Worm (Caenorhabditis elegans) whole organism, midembryonic: ENCODE results near the gene tnt-4.

Source experiments
- T22C8.4 ChIP-seq: fragments of 200-800 bp; sonication (Bioruptor generic); IDR thresholded peaks from 2 replicates; pipeline ENCODE4 v1.3.6; 2022; ENCODE audit warnings: missing genetic modification characterization, missing compliant biosample characterization
- cog-1 ChIP-seq: sonication (generic microtip); optimal IDR thresholded peaks from 2 replicates; lab custom pipeline; 2016; ENCODE audit warnings: missing genetic modification characterization, missing compliant biosample characterization
- flt-1 ChIP-seq: fragments of 200-800 bp; sonication (Bioruptor generic); IDR thresholded peaks from 2 replicates; pipeline ENCODE4 v1.3.6; 2022; ENCODE audit warnings: missing genetic modification characterization, missing compliant biosample characterization
- klf-2 ChIP-seq: fragments of 200-800 bp; sonication (Bioruptor generic); conservative IDR thresholded peaks from 2 replicates; pipeline ENCODE4 v1.3.6; 2022; ENCODE audit warnings: missing genetic modification reagents, missing genetic modification characterization, missing compliant biosample characterization
- med-1 ChIP-seq: sonication (generic microtip); optimal IDR thresholded peaks from 2 replicates; lab custom pipeline; 2017; ENCODE audit warnings: missing genetic modification characterization, mild to moderate bottlenecking, missing compliant biosample characterization, antibody characterized with exemption, missing genetic modification reagents; ENCODE audit not compliant: insufficient read depth
- ref-1 ChIP-seq: fragments of 200-800 bp; sonication (Bioruptor generic); conservative IDR thresholded peaks from 2 replicates; pipeline ENCODE4 v1.3.6; 2022; ENCODE audit warnings: missing genetic modification reagents, missing genetic modification characterization, missing compliant biosample characterization
- tab-1 ChIP-seq: fragments of 200-800 bp; sonication (Bioruptor generic); IDR thresholded peaks from 2 replicates; pipeline ENCODE4 v1.3.6; 2022; ENCODE audit warnings: missing genetic modification characterization, missing compliant biosample characterization
- ztf-23 ChIP-seq: fragments of 200-800 bp; sonication (Bioruptor generic); IDR thresholded peaks from 2 replicates; pipeline ENCODE4 v1.3.6; 2022; ENCODE audit warnings: missing genetic modification reagents, missing genetic modification characterization, missing compliant biosample characterization
- ztf-29 ChIP-seq: fragments of 200-800 bp; sonication (Bioruptor generic); IDR thresholded peaks from 2 replicates; pipeline ENCODE4 v1.3.6; 2022; ENCODE audit warnings: missing genetic modification reagents, missing genetic modification characterization, missing compliant biosample characterization

tnt-4 gene

DNA sequence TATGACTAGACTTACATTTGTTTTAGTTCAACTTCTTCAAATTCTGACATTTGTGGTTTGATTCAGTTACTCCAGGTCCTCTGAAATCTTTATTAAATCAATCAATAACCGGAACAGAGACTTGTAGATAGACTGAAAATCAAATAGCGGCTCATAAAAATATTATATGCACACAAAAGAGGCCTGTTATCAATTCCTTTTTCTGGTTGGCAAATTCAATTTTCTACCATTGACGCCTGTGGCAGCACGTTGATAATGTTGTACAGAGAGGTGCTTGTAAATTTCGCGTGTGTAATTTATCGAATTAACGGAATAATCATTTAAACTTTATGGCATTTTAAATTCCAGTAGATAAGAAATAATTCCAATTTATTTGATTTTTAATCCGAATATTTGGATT is 5.8 kb downstream of the tnt-4 start, which contains the start of gene T08B1.1:
Gene T08B1.1, minus strand, starts transcription at position 92 of the 400 bp plus-strand sequence.
- no peak for TF ChIP-seq klf-2 (GFP tag; lab: Robert Waterston, UW)

DNA sequence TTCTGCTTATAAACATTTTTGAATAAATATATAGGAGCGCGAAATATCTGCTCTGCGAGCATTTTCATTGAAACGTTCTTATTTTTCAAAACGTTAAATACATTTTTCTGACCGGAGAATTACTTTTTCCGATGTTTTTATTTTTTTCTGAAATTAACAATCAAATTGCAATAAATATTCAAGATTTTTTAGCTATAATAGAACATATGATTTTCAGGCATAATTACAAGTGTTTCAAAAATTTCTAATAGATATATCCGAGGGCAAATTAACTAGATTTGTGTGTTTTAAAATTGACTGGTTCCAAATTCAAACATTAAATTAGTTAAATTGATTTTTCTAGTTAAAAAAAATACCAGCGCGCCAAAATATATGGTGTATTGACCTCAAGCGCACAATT is 13.8 kb downstream of the tnt-4 start, which contains the start of gene T08B1.4:
Gene T08B1.4, plus strand, starts transcription at position 301 of the 400 bp plus-strand sequence.
- no peak for TF ChIP-seq ref-1 (GFP tag; lab: Robert Waterston, UW)
- no peak for TF ChIP-seq ztf-29 (GFP tag; lab: Robert Waterston, UW)

DNA sequence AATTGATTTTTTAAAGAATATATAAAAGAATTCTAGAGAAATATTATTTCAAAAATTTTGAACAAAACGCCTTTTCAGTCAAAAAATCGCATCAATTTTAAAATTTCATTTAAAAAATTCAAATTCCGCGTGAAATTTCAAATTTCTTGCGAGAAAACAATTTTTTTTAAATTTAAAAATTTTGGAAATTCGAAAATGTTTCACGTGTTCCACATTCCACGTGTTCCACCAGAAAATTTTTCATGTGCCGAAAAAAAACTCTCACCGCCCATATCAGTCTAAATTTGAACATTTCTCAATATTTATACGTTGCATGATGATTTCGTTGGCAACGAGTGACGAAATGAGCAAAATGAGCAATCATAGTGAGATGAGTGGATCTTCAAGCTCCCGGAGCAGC is 17.7 kb downstream of the tnt-4 start, which contains the start of gene fbxa-201:
Gene fbxa-201, plus strand, starts transcription at position 301 of the 400 bp plus-strand sequence.
- TF ChIP-seq klf-2 (GFP tag; lab: Robert Waterston, UW): no peak
- no peak for TF ChIP-seq med-1 (GFP tag; lab: Kevin White, UChicago)
- no peak for TF ChIP-seq ztf-23 (GFP tag; lab: Robert Waterston, UW)
- TF ChIP-seq flt-1 (GFP tag; lab: Robert Waterston, UW): no peak
- no peak for TF ChIP-seq ref-1 (GFP tag; lab: Robert Waterston, UW)
- TF ChIP-seq cog-1 (tag; lab: Kevin White, UChicago): no peak
- TF ChIP-seq T22C8.4 (GFP tag; lab: Robert Waterston, UW): no peak

DNA sequence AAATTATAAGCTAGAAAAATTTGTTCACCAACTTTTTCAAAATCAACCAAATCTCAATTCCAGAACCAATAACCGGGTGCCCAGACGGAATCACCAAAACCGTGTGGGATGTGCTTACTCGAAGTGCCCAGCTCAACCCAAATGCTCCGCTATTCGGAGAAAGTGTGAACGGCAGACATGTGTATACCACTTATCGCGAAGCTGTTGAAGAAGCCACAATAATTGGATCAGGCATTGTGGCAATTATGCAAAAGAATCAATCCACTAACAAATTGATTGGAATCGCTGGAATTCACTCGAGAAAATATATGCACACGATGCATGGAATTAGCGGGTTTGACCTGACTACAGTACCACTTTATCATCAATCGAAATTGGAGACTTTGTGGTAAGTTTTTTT is 23.0 kb downstream of the tnt-4 start:
- no peak for TF ChIP-seq T22C8.4 (GFP tag; lab: Robert Waterston, UW)

DNA sequence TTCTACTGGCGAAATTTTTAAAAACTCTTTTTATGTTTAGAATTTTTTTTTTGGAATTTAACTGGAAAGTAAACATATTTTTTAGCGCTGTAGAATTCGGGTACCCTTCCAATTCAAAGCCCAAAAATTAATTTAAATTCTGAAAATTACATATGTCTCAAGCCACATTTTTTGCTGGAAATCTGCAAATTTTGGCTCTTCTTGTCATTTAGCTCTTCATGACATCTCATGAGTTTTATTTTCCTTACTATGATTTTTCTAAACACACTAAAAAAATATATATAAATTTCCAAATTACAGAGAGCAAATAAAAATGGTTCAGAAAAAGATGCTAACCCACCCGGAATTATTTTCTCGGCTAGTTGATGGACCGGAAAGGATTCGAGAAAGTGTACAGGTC is 23.5 kb downstream of the tnt-4 start, which contains the start of gene acs-3:
Gene acs-3, plus strand, starts transcription at position 301 of the 400 bp plus-strand sequence.
- TF ChIP-seq med-1 (GFP tag; lab: Kevin White, UChicago) (no peak), klf-2 (GFP tag; lab: Robert Waterston, UW) (no peak), cog-1 (tag; lab: Kevin White, UChicago) (no peak), T22C8.4 (GFP tag; lab: Robert Waterston, UW) (no peak), ztf-29 (GFP tag; lab: Robert Waterston, UW) (no peak), ref-1 (GFP tag; lab: Robert Waterston, UW) (no peak), ztf-23 (GFP tag; lab: Robert Waterston, UW) (no peak), tab-1 (GFP tag; lab: Robert Waterston, UW) (no peak), flt-1 (GFP tag; lab: Robert Waterston, UW) (no peak)

DNA sequence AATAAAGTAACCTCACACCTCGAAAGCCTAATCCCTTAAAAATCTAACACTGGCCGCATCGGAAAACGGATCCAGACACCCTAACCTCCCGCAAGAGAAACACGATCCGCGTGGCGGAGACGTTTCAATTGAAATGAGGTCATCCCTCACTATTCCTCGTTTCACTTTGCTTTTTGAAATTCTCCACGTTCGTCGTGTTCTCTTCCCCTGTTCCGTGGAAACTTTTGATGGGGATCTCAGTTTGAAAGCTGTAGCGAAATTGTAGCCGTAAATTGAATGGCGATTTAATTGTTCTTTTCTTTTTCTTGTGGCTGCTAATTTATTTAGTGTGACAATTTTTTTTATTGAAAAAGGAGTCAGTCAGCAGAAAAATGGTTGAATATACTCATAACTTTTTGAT is 23.9 kb downstream of the tnt-4 start:
- TF ChIP-seq klf-2 (GFP tag; lab: Robert Waterston, UW) (no peak), ztf-23 (GFP tag; lab: Robert Waterston, UW) (no peak), ztf-29 (GFP tag; lab: Robert Waterston, UW) (no peak), tab-1 (GFP tag; lab: Robert Waterston, UW) (no peak), T22C8.4 (GFP tag; lab: Robert Waterston, UW) (no peak), flt-1 (GFP tag; lab: Robert Waterston, UW) (no peak), med-1 (GFP tag; lab: Kevin White, UChicago) (no peak), ref-1 (GFP tag; lab: Robert Waterston, UW) (no peak), cog-1 (tag; lab: Kevin White, UChicago) (no peak)

DNA sequence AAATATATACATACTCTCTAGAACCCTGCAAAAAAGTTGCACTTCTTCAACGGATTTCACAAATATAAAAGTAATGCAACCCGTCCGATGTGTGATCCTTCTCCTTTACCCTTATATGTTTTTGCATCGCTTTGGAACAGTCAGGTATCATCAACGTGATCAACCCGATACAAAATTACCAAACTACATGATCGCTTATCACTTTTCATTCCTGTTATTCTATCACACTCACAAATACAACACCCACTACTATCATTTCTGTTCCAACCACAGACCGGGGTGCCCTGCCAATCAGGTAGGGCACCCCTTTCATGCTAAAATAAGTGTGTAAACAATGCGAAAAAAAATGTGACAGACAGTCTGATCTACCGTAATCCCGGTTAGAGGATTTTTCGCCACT is 25.8 kb downstream of the tnt-4 start:
- TF ChIP-seq med-1 (GFP tag; lab: Kevin White, UChicago) (no peak), cog-1 (tag; lab: Kevin White, UChicago) (no peak), T22C8.4 (GFP tag; lab: Robert Waterston, UW) (no peak), ztf-29 (GFP tag; lab: Robert Waterston, UW) (no peak), tab-1 (GFP tag; lab: Robert Waterston, UW) (no peak), ztf-23 (GFP tag; lab: Robert Waterston, UW) (no peak), klf-2 (GFP tag; lab: Robert Waterston, UW) (no peak)

DNA sequence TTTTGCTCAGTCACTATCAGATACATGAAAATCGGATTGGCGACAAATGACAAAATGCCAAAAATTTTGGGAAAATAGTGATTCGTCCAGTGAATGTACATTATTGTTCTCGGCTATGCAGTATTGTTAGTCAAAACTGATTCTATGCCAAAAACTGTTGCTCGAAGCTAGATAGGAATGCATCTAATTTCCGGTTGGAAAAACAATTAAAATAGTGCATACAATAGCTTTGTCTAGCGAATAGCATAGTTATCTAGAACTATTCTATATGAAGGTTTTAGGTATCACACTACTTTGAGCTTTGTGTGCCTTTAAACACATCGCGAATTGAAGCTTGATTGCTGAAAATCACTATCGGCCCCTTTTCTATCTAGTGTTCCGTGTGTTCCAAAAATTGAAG is 27.9 kb downstream of the tnt-4 start, which contains the start of gene srj-15:
Gene srj-15, minus strand, starts transcription at position 101 of the 400 bp plus-strand sequence.
- TF ChIP-seq med-1 (GFP tag; lab: Kevin White, UChicago): no peak
- no peak for TF ChIP-seq klf-2 (GFP tag; lab: Robert Waterston, UW)
- no peak for TF ChIP-seq tab-1 (GFP tag; lab: Robert Waterston, UW)
- no peak for TF ChIP-seq ref-1 (GFP tag; lab: Robert Waterston, UW)
- TF ChIP-seq T22C8.4 (GFP tag; lab: Robert Waterston, UW): no peak
- no peak for TF ChIP-seq flt-1 (GFP tag; lab: Robert Waterston, UW)
- TF ChIP-seq ztf-29 (GFP tag; lab: Robert Waterston, UW): no peak
- TF ChIP-seq ztf-23 (GFP tag; lab: Robert Waterston, UW): no peak
- TF ChIP-seq cog-1 (tag; lab: Kevin White, UChicago): no peak

DNA sequence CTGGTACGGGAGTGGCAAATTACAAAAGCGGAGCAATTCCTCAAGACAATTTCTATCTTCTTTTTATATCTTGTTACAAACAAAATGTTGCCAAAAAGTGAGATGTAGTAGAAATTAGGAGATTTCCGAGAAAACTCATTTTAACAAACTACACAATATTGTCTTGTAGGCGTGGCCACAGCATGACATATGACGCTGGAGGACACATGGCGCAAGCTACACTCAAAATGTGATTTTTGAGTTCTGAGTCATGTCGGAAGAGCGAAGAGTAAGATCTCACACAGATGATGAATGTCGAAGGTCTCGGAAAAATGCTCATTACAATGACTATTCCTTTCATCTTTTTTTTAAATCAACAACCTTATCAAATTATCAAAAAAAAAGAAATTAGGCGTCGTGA is 31.3 kb downstream of the tnt-4 start, which contains the start of gene Y40B10B.1:
Gene Y40B10B.1, minus strand, starts transcription at position 101 of the 400 bp plus-strand sequence.
- no peak for TF ChIP-seq ref-1 (GFP tag; lab: Robert Waterston, UW)
- TF ChIP-seq T22C8.4 (GFP tag; lab: Robert Waterston, UW): no peak
- no peak for TF ChIP-seq ztf-23 (GFP tag; lab: Robert Waterston, UW)
- TF ChIP-seq cog-1 (tag; lab: Kevin White, UChicago): no peak
- no peak for TF ChIP-seq ztf-29 (GFP tag; lab: Robert Waterston, UW)
- no peak for TF ChIP-seq med-1 (GFP tag; lab: Kevin White, UChicago)
- no peak for TF ChIP-seq klf-2 (GFP tag; lab: Robert Waterston, UW)
- no peak for TF ChIP-seq tab-1 (GFP tag; lab: Robert Waterston, UW)
- no peak for TF ChIP-seq flt-1 (GFP tag; lab: Robert Waterston, UW)

DNA sequence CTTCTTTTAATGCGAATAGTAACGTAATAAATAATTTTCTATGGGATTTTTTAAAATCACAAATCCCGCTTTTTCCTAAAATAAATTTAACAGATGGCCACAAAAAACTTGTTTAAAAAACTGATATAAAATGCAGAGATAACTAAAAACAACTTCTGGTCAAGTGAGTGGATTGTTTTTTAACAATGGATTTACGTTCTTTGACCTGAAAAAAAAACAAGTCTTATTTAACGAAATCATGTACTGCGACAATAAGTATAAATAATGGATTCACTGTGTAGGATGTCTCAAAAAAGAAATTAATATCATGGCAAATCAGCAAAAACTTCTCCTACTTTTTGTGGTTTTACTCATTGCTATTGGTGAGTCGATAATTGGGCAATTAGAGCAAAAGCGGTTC is 35.6 kb downstream of the tnt-4 start, which contains the start of gene fipr-25:
Gene fipr-25, plus strand, starts transcription at position 301 of the 400 bp plus-strand sequence.
- TF ChIP-seq cog-1 (tag; lab: Kevin White, UChicago): no peak
- TF ChIP-seq klf-2 (GFP tag; lab: Robert Waterston, UW): no peak
- TF ChIP-seq flt-1 (GFP tag; lab: Robert Waterston, UW): no peak
- TF ChIP-seq ref-1 (GFP tag; lab: Robert Waterston, UW): no peak
- TF ChIP-seq ztf-23 (GFP tag; lab: Robert Waterston, UW): no peak
- TF ChIP-seq ztf-29 (GFP tag; lab: Robert Waterston, UW): no peak
- TF ChIP-seq tab-1 (GFP tag; lab: Robert Waterston, UW): no peak
- no peak for TF ChIP-seq T22C8.4 (GFP tag; lab: Robert Waterston, UW)
- no peak for TF ChIP-seq med-1 (GFP tag; lab: Kevin White, UChicago)
